Fruit fly (Drosophila melanogaster) whole organism, embryonic: Measurements from ENCODE around the gene CG11249.

Experiments
- B-H1 ChIP-seq: fragments of 200-800 bp; sonication (Bioruptor generic); IDR thresholded peaks from 3 replicates; pipeline ENCODE4 v1.3.6; 2022; ENCODE audit warnings: missing biosample characterization, missing genetic modification characterization
- CG10147 ChIP-seq: fragments of 200-800 bp; sonication (Bioruptor generic); optimal IDR thresholded peaks from 2 replicates; lab custom pipeline; 2019; ENCODE audit warnings: missing biosample characterization, mild to moderate bottlenecking, missing genetic modification characterization, moderate library complexity
- CG10543 ChIP-seq: fragments of 200-800 bp; sonication (Bioruptor generic); optimal IDR thresholded peaks from 3 replicates; lab custom pipeline; 2017; ENCODE audit warnings: missing biosample characterization, mild to moderate bottlenecking, missing genetic modification characterization, moderate library complexity
- CG12071 ChIP-seq: fragments of 200-800 bp; sonication (Bioruptor generic); optimal IDR thresholded peaks from 3 replicates; lab custom pipeline; 2018; ENCODE audit warnings: missing biosample characterization, mild to moderate bottlenecking, missing genetic modification characterization
- CG13296 ChIP-seq: fragments of 200-800 bp; sonication (Bioruptor generic); optimal IDR thresholded peaks from 3 replicates; lab custom pipeline; 2018; ENCODE audit warnings: missing biosample characterization, mild to moderate bottlenecking, missing genetic modification characterization
- CG16863 ChIP-seq: fragments of 200-800 bp; sonication (Bioruptor generic); optimal IDR thresholded peaks from 3 replicates; lab custom pipeline; 2016; ENCODE audit warnings: missing biosample characterization, missing genetic modification characterization
- CG2116 ChIP-seq: fragments of 200-800 bp; sonication (Bioruptor generic); optimal IDR thresholded peaks from 3 replicates; lab custom pipeline; 2018; ENCODE audit warnings: missing biosample characterization, mild to moderate bottlenecking, missing genetic modification characterization
- CG2120 ChIP-seq: fragments of 200-800 bp; sonication (Bioruptor generic); optimal IDR thresholded peaks from 3 replicates; lab custom pipeline; 2016; ENCODE audit warnings: missing biosample characterization, missing genetic modification characterization
- CG2199 ChIP-seq: fragments of 200-800 bp; sonication (Bioruptor generic); IDR thresholded peaks from 3 replicates; pipeline ENCODE4 v1.3.6; 2022; ENCODE audit warnings: missing biosample characterization, missing genetic modification characterization
- CG2889 ChIP-seq: fragments of 200-800 bp; sonication (Bioruptor generic); IDR thresholded peaks from 3 replicates; pipeline ENCODE4 v1.3.6; 2022; ENCODE audit warnings: missing biosample characterization, missing genetic modification characterization
- CG31365 ChIP-seq: fragments of 200-800 bp; sonication (Bioruptor generic); optimal IDR thresholded peaks from 2 replicates; lab custom pipeline; 2018; ENCODE audit warnings: missing biosample characterization, mild to moderate bottlenecking, missing genetic modification characterization
- CG3407 ChIP-seq: fragments of 200-800 bp; sonication (Bioruptor generic); optimal IDR thresholded peaks from 2 replicates; lab custom pipeline; 2018; ENCODE audit warnings: missing biosample characterization, mild to moderate bottlenecking, missing genetic modification characterization
- CG3838 ChIP-seq: fragments of 200-800 bp; sonication (Bioruptor generic); optimal IDR thresholded peaks from 3 replicates; lab custom pipeline; 2016; ENCODE audit warnings: missing biosample characterization, missing genetic modification characterization
- CG3847 ChIP-seq: fragments of 200-800 bp; sonication (Bioruptor generic); IDR thresholded peaks from 2 replicates; pipeline ENCODE4 v1.3.6; 2022; ENCODE audit warnings: missing biosample characterization, missing genetic modification characterization
- CG43689 ChIP-seq: fragments of 200-800 bp; sonication (Bioruptor generic); IDR thresholded peaks from 2 replicates; pipeline ENCODE4 v1.3.6; 2022; ENCODE audit warnings: missing biosample characterization, missing genetic modification characterization
- CG4854 ChIP-seq: fragments of 200-800 bp; sonication (Bioruptor generic); optimal IDR thresholded peaks from 2 replicates; lab custom pipeline; 2016; ENCODE audit warnings: missing biosample characterization, missing genetic modification characterization, inconsistent platforms
- CG7839 ChIP-seq: fragments of 200-800 bp; sonication (Bioruptor generic); optimal IDR thresholded peaks from 3 replicates; lab custom pipeline; 2018; ENCODE audit warnings: missing biosample characterization, mild to moderate bottlenecking, missing genetic modification characterization, moderate library complexity
- CG9876 ChIP-seq: fragments of 200-800 bp; sonication (Bioruptor generic); optimal IDR thresholded peaks from 2 replicates; lab custom pipeline; 2016; ENCODE audit warnings: missing biosample characterization, missing genetic modification characterization
- Dek ChIP-seq: fragments of 200-800 bp; sonication (Bioruptor generic); optimal IDR thresholded peaks from 3 replicates; lab custom pipeline; 2019; ENCODE audit warnings: missing biosample characterization, mild to moderate bottlenecking, missing genetic modification characterization, moderate library complexity
- Dip3 ChIP-seq: fragments of 200-800 bp; sonication (Bioruptor generic); optimal IDR thresholded peaks from 3 replicates; lab custom pipeline; 2016; ENCODE audit warnings: missing biosample characterization, missing genetic modification characterization
- HHEX ChIP-seq: fragments of 200-800 bp; sonication (Bioruptor generic); optimal IDR thresholded peaks from 3 replicates; lab custom pipeline; 2017; ENCODE audit warnings: missing biosample characterization, mild to moderate bottlenecking, missing genetic modification characterization, missing genetic modification reagents
- Lhr ChIP-seq: fragments of 200-800 bp; sonication (Bioruptor generic); optimal IDR thresholded peaks from 3 replicates; lab custom pipeline; 2017; ENCODE audit warnings: mild to moderate bottlenecking, missing biosample characterization, missing genetic modification reagents, missing genetic modification characterization
- MESR4 ChIP-seq: fragments of 200-800 bp; sonication (Bioruptor generic); optimal IDR thresholded peaks from 2 replicates; lab custom pipeline; 2018; ENCODE audit warnings: missing biosample characterization, mild to moderate bottlenecking, missing genetic modification characterization, moderate library complexity
- Mrtf ChIP-seq: fragments of 200-800 bp; sonication (Bioruptor generic); IDR thresholded peaks from 3 replicates; pipeline ENCODE4 v1.3.6; 2022; ENCODE audit warnings: missing biosample characterization, missing genetic modification characterization
- NC2α ChIP-seq: fragments of 200-800 bp; sonication (Bioruptor generic); optimal IDR thresholded peaks from 2 replicates; lab custom pipeline; 2016; ENCODE audit warnings: missing biosample characterization, missing genetic modification characterization
- Nf-YB ChIP-seq: fragments of 200-800 bp; sonication (Bioruptor generic); optimal IDR thresholded peaks from 3 replicates; lab custom pipeline; 2019; ENCODE audit warnings: missing biosample characterization, mild to moderate bottlenecking, missing genetic modification characterization, moderate library complexity
- PHDP ChIP-seq: fragments of 200-800 bp; sonication (Bioruptor generic); optimal IDR thresholded peaks from 3 replicates; lab custom pipeline; 2018; ENCODE audit warnings: missing biosample characterization, mild to moderate bottlenecking, missing genetic modification characterization, moderate library complexity
- Ptx1 ChIP-seq: fragments of 200-800 bp; sonication (Bioruptor generic); IDR thresholded peaks from 2 replicates; pipeline ENCODE4 v1.3.6; 2022; ENCODE audit warnings: missing biosample characterization, missing genetic modification characterization
- Sry-δ ChIP-seq: fragments of 200-800 bp; sonication (Bioruptor generic); optimal IDR thresholded peaks from 2 replicates; lab custom pipeline; 2016; ENCODE audit warnings: missing biosample characterization, missing genetic modification characterization
- ap ChIP-seq: fragments of 200-800 bp; sonication (Bioruptor generic); IDR thresholded peaks from 2 replicates; pipeline ENCODE4 v1.3.6; 2022; ENCODE audit warnings: missing biosample characterization, missing genetic modification characterization
- btn ChIP-seq: fragments of 200-800 bp; sonication (Bioruptor generic); optimal IDR thresholded peaks from 2 replicates; lab custom pipeline; 2016; ENCODE audit warnings: missing biosample characterization, missing genetic modification characterization
- cas ChIP-seq: fragments of 200-800 bp; sonication (Bioruptor generic); IDR thresholded peaks from 2 replicates; pipeline ENCODE4 v1.3.6; 2022; ENCODE audit warnings: missing biosample characterization, missing genetic modification characterization
- chif ChIP-seq, 2 experiments: fragments of 200-800 bp; sonication (Bioruptor generic); optimal IDR thresholded peaks; 3 replicates each; lab custom pipeline; 2016; ENCODE audit warnings: missing biosample characterization in 2 of 2, missing genetic modification characterization in 2 of 2
- crol ChIP-seq: fragments of 200-800 bp; sonication (Bioruptor generic); IDR thresholded peaks from 2 replicates; pipeline ENCODE4 v1.3.6; 2022; ENCODE audit warnings: missing biosample characterization, missing genetic modification characterization
- dati ChIP-seq: fragments of 200-800 bp; sonication (Bioruptor generic); IDR thresholded peaks from 2 replicates; pipeline ENCODE4 v1.3.6; 2022; ENCODE audit warnings: missing biosample characterization, missing genetic modification characterization
- exex ChIP-seq: fragments of 200-800 bp; sonication (Bioruptor generic); optimal IDR thresholded peaks from 4 replicates; lab custom pipeline; 2018; ENCODE audit warnings: missing biosample characterization, mild to moderate bottlenecking, missing genetic modification characterization, moderate library complexity
- grau ChIP-seq: fragments of 200-800 bp; optimal IDR thresholded peaks from 3 replicates; lab custom pipeline; 2019; ENCODE audit warnings: missing biosample characterization, mild to moderate bottlenecking, missing genetic modification characterization, moderate library complexity
- ham ChIP-seq: fragments of 200-800 bp; sonication (Bioruptor generic); IDR thresholded peaks from 2 replicates; pipeline ENCODE4 v1.3.6; 2022; ENCODE audit warnings: missing biosample characterization, missing genetic modification characterization
- jigr1 ChIP-seq: fragments of 200-800 bp; sonication (Bioruptor generic); IDR thresholded peaks from 3 replicates; pipeline ENCODE4 v1.3.6; 2022; ENCODE audit warnings: missing biosample characterization, missing genetic modification characterization
- ken ChIP-seq: fragments of 200-800 bp; sonication (Bioruptor generic); IDR thresholded peaks from 3 replicates; pipeline ENCODE4 v1.3.6; 2022; ENCODE audit warnings: missing biosample characterization, missing genetic modification characterization
- lilli ChIP-seq: fragments of 200-800 bp; sonication (Bioruptor generic); optimal IDR thresholded peaks from 3 replicates; lab custom pipeline; 2016; ENCODE audit warnings: missing biosample characterization, missing genetic modification characterization
- maf-S ChIP-seq: fragments of 200-800 bp; sonication (Bioruptor generic); optimal IDR thresholded peaks from 2 replicates; lab custom pipeline; 2016; ENCODE audit warnings: missing biosample characterization, missing genetic modification characterization
- p53 ChIP-seq: fragments of 200-800 bp; sonication (Bioruptor generic); optimal IDR thresholded peaks from 2 replicates; lab custom pipeline; 2016; ENCODE audit warnings: missing biosample characterization, missing genetic modification characterization
- pzg ChIP-seq: fragments of 200-800 bp; sonication (Bioruptor generic); optimal IDR thresholded peaks from 3 replicates; lab custom pipeline; 2018; ENCODE audit warnings: missing biosample characterization, mild to moderate bottlenecking, missing genetic modification characterization, moderate library complexity
- row ChIP-seq: fragments of 200-800 bp; sonication (Bioruptor generic); IDR thresholded peaks from 3 replicates; pipeline ENCODE4 v1.3.6; 2022; ENCODE audit warnings: missing biosample characterization, missing genetic modification characterization
- sob ChIP-seq: fragments of 200-800 bp; sonication (Bioruptor generic); IDR thresholded peaks from 2 replicates; pipeline ENCODE4 v1.3.6; 2022; ENCODE audit warnings: missing biosample characterization, missing genetic modification characterization
- trem ChIP-seq: fragments of 200-800 bp; optimal IDR thresholded peaks from 3 replicates; lab custom pipeline; 2019; ENCODE audit warnings: missing biosample characterization, mild to moderate bottlenecking, missing genetic modification characterization, moderate library complexity
- vvl ChIP-seq: fragments of 200-800 bp; sonication (Bioruptor generic); IDR thresholded peaks from 2 replicates; pipeline ENCODE4 v1.3.6; 2022; ENCODE audit warnings: missing biosample characterization, missing genetic modification characterization
- zen ChIP-seq: fragments of 200-800 bp; sonication (Bioruptor generic); optimal IDR thresholded peaks from 3 replicates; lab custom pipeline; 2018; ENCODE audit warnings: missing biosample characterization, mild to moderate bottlenecking, missing genetic modification characterization, moderate library complexity

CG11249 gene

DNA sequence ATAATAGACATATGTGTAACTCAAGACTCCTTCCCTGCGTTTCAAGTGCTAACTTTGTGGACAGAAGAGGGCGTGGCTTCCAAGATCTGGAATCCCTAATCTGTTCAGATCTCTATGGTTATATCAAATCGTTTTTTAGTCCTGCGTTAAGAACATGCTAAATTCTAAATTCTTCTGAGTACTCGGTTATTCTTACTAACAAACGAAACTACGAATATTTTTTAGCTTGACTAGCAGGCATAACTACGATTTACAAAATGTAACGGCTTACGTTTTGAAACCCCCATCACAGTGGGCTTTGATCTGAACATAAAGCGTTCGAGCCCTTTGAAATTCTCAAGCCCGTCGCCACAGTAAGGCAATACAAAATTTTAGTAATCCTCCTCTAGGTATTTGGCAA, 32.9 kb upstream of the CG11249 start, which contains the start of gene CG32445:
Gene CG32445, plus strand, starts transcription at position 301 of the 400 bp plus-strand sequence.
- TF ChIP-seq CG3838 (no peak), maf-S (GFP tag; lab: Kevin White, UChicago) (no peak), CG9876 (GFP tag; lab: Kevin White, UChicago) (no peak), chif (GFP tag; optimal IDR thresholded peaks at IDR 0.05; lab: Kevin White, UChicago) (no peak), jigr1 (GFP tag; lab: Robert Waterston, UW) (no peak), dati (GFP tag; lab: Robert Waterston, UW) (no peak), cas (GFP tag; lab: Robert Waterston, UW) (no peak)

DNA sequence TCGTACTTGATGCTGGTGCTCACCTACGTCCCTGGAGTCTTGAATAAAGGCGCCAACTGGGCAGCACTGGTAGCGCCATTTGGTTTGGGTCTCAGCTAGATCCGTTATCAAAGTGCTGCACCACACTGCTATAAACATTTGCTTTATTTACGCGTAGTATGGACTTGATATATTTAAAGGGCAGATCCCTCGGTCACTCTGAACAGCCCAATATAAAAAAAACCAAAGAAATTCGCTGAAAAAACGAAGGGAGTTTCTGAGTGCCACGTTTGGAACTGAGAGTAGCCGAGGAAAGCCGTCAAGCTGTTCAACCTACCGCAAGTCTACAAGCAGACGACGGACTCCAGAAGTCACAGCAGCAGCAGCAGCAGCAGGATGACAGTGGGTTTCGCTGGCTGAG, 31.1 kb upstream of the CG11249 start, which contains the start of gene Atox1:
Gene Atox1, plus strand, starts transcription at position 181 of the 400 bp plus-strand sequence.
- TF ChIP-seq crol (GFP tag; lab: Robert Waterston, UW): no peak
- peak; percentile 29 for TF ChIP-seq PHDP
- TF ChIP-seq ap (GFP tag; lab: Robert Waterston, UW): no peak
- TF ChIP-seq row (GFP tag; lab: Robert Waterston, UW): peak; percentile 23; the same call in 1 of the 3 replicates
- TF ChIP-seq sob (GFP tag; lab: Robert Waterston, UW): peak; percentile 43; the same call in 1 of the 2 replicates
- TF ChIP-seq grau (tag; lab: Kevin White, UChicago): peak; percentile 37
- peak; percentile 60 for TF ChIP-seq trem (tag; lab: Kevin White, UChicago)
- no peak; the same call in 2 of the 3 replicates for TF ChIP-seq B-H1 (GFP tag; lab: Robert Waterston, UW)
- peak; percentile 52 for TF ChIP-seq Dek (tag; lab: Kevin White, UChicago)
- 0 out of 2 replicates have a peak, but pooled peaks have one; percentile 52 for TF ChIP-seq vvl (GFP tag; lab: Robert Waterston, UW)
- TF ChIP-seq CG16863 (GFP tag; lab: Kevin White, UChicago): no peak
- TF ChIP-seq CG10543: peak; percentile 58
- no peak for TF ChIP-seq lilli (GFP tag; lab: Kevin White, UChicago)
- TF ChIP-seq CG2120 (GFP tag; lab: Kevin White, UChicago): peak; percentile 37
- no peak for TF ChIP-seq CG43689 (GFP tag; lab: Robert Waterston, UW)
- TF ChIP-seq CG2116 (GFP tag; lab: Kevin White, UChicago): peak; percentile 62
- TF ChIP-seq CG7839 (tag; lab: Kevin White, UChicago): peak; percentile 28
- peak; percentile 19 for TF ChIP-seq CG4854 (GFP tag; lab: Kevin White, UChicago)
- TF ChIP-seq zen (tag; lab: Kevin White, UChicago): peak; percentile 47
- TF ChIP-seq CG31365 (tag; lab: Kevin White, UChicago): peak; percentile 29
- TF ChIP-seq CG12071 (GFP tag; lab: Kevin White, UChicago): no peak
- no peak for TF ChIP-seq CG3407 (GFP tag; lab: Kevin White, UChicago)
- no peak for TF ChIP-seq CG13296 (GFP tag; lab: Kevin White, UChicago)
- peak; percentile 46 for TF ChIP-seq CG10147 (GFP tag; lab: Kevin White, UChicago)
- no peak for TF ChIP-seq Nf-YB (GFP tag; lab: Kevin White, UChicago)
- TF ChIP-seq ham (GFP tag; lab: Robert Waterston, UW): no peak
- TF ChIP-seq CG2199 (GFP tag; lab: Robert Waterston, UW): peak; percentile 77
- TF ChIP-seq CG2889 (GFP tag; lab: Robert Waterston, UW): no peak
- 0 out of 2 replicates have a peak, but pooled peaks have one; percentile 21 for TF ChIP-seq Ptx1 (GFP tag; lab: Robert Waterston, UW)
- TF ChIP-seq p53 (GFP tag; lab: Kevin White, UChicago): peak; percentile 43
- peak; percentile 20; the same call in 1 of the 2 replicates for TF ChIP-seq cas (GFP tag; lab: Robert Waterston, UW)
- TF ChIP-seq CG3847: peak; percentile 77
- peak; percentile 6 for TF ChIP-seq HHEX (GFP tag; lab: Kevin White, UChicago)
- TF ChIP-seq exex (tag; lab: Kevin White, UChicago): no peak
- no peak for TF ChIP-seq Mrtf (GFP tag; lab: Robert Waterston, UW)
- TF ChIP-seq pzg: peak; percentile 96
- TF ChIP-seq Lhr: peak; percentile 97
- TF ChIP-seq Sry-δ (GFP tag; lab: Kevin White, UChicago): peak; percentile 54
- no peak for TF ChIP-seq Dip3
- peak; percentile 45; the same call in 1 of the 3 replicates for TF ChIP-seq ken
- TF ChIP-seq MESR4 (GFP tag; lab: Kevin White, UChicago): peak; percentile 75
- TF ChIP-seq btn (GFP tag; lab: Kevin White, UChicago): no peak
- TF ChIP-seq NC2α: no peak
